Fruit fly (Drosophila melanogaster): ENCODE measurements around the gene CG13931.

- TF ChIP-seq kay (GFP tag; ENCODE audit: borderline replicate concordance) (no peak), cic (GFP tag; optimal IDR thresholded peaks at IDR 0.05) (peak; percentile 83), CG12768 (GFP tag; optimal IDR thresholded peaks at IDR 0.05) (peak; percentile 90), Clk (GFP tag; optimal IDR thresholded peaks at IDR 0.05) (peak; percentile 94), bab1 (GFP tag; optimal IDR thresholded peaks at IDR 0.05) (peak; percentile 95), cnc (optimal IDR thresholded peaks at IDR 0.05) (no peak), toe (GFP tag; optimal IDR thresholded peaks at IDR 0.05) (peak; percentile 89), Mnt (GFP tag; optimal IDR thresholded peaks at IDR 0.05) (peak; percentile 97), CG7045 (GFP tag; optimal IDR thresholded peaks at IDR 0.05) (peak; percentile 96), CG11617 (GFP tag; optimal IDR thresholded peaks at IDR 0.05) (peak; percentile 95), pad (GFP tag; optimal IDR thresholded peaks at IDR 0.05) (peak; percentile 91)
Observed at dm6 chr3L:1668504-1668903, 33.7 kb downstream of the CG13931 start, which contains the start of gene RpL23A.

Measured in whole organism, adult.